Fruit fly (Drosophila melanogaster) whole organism, adult: Measurements from ENCODE around the gene CG13255.

Source experiments
- CG1620 ChIP-seq: fragments of 200-800 bp; sonication (Bioruptor generic); optimal IDR thresholded peaks from 2 replicates; lab custom pipeline; 2016; ENCODE audit warnings: missing biosample characterization, missing genetic modification characterization
- Mnt ChIP-seq: fragments of 200-800 bp; sonication (Bioruptor generic); optimal IDR thresholded peaks from 2 replicates; lab custom pipeline; 2016; ENCODE audit warnings: missing biosample characterization, mild to moderate bottlenecking, missing genetic modification characterization
- bab1 ChIP-seq: fragments of 200-800 bp; sonication (Bioruptor generic); optimal IDR thresholded peaks from 3 replicates; lab custom pipeline; 2019; ENCODE audit warnings: missing biosample characterization, mild to moderate bottlenecking, missing genetic modification characterization, moderate library complexity

dm6 chr3L:20796757-20797156, 40.5 kb upstream of the CG13255 start:
- TF ChIP-seq Mnt (GFP tag; lab: Kevin White, UChicago) (no peak), bab1 (GFP tag; lab: Kevin White, UChicago) (no peak), CG1620 (GFP tag; lab: Kevin White, UChicago) (no peak)
